Worm (Caenorhabditis elegans) whole organism, mixed stage, embryonic: ENCODE data around the gene nlp-71.

Experiments
- bed-3 ChIP-seq: fragments of 200-800 bp; sonication (Bioruptor generic); optimal IDR thresholded peaks from 3 replicates; lab custom pipeline; 2018; ENCODE audit warnings: mild to moderate bottlenecking, missing genetic modification characterization, moderate library complexity, missing compliant biosample characterization
- blmp-1 ChIP-seq: fragments of 150-350 bp; optimal IDR thresholded peaks from 2 replicates; lab custom pipeline; 2014; ENCODE audit warnings: missing biosample characterization, missing genetic modification characterization
- ceh-39 ChIP-seq: fragments of 150-350 bp; optimal IDR thresholded peaks from 2 replicates; lab custom pipeline; 2014; ENCODE audit warnings: missing biosample characterization, missing genetic modification characterization
- ceh-43 ChIP-seq: fragments of 200-800 bp; sonication (Bioruptor generic); optimal IDR thresholded peaks from 2 replicates; lab custom pipeline; 2018; ENCODE audit warnings: mild to moderate bottlenecking, missing genetic modification characterization, moderate library complexity, missing compliant biosample characterization
- ces-1 ChIP-seq: fragments of 150-350 bp; optimal IDR thresholded peaks from 2 replicates; lab custom pipeline; 2014; ENCODE audit warnings: missing biosample characterization, missing genetic modification reagents, missing genetic modification characterization
- cnd-1 ChIP-seq: fragments of 200-800 bp; sonication (Bioruptor generic); optimal IDR thresholded peaks from 2 replicates; lab custom pipeline; 2018; ENCODE audit warnings: mild to moderate bottlenecking, missing genetic modification characterization, missing compliant biosample characterization
- elt-3 ChIP-seq: fragments of 150-350 bp; optimal IDR thresholded peaks from 2 replicates; lab custom pipeline; 2014; ENCODE audit warnings: missing biosample characterization, missing genetic modification characterization
- flh-1 ChIP-seq: fragments of 200-800 bp; sonication (Bioruptor generic); optimal IDR thresholded peaks from 2 replicates; lab custom pipeline; 2018; ENCODE audit warnings: mild to moderate bottlenecking, missing genetic modification characterization, moderate library complexity, missing compliant biosample characterization
- ham-2 ChIP-seq: fragments of 200-800 bp; sonication (Bioruptor generic); optimal IDR thresholded peaks from 2 replicates; lab custom pipeline; 2018; ENCODE audit warnings: mild to moderate bottlenecking, missing genetic modification characterization, missing compliant biosample characterization
- lsy-2 ChIP-seq: fragments of 150-350 bp; optimal IDR thresholded peaks from 2 replicates; lab custom pipeline; 2014; ENCODE audit warnings: missing biosample characterization, missing genetic modification characterization
- mep-1 ChIP-seq: fragments of 150-350 bp; optimal IDR thresholded peaks from 2 replicates; lab custom pipeline; 2017; ENCODE audit warnings: missing biosample characterization, missing genetic modification reagents, missing genetic modification characterization, inconsistent platforms
- mls-2 ChIP-seq: sonication (generic microtip); optimal IDR thresholded peaks from 2 replicates; lab custom pipeline; 2016; ENCODE audit warnings: mild to moderate bottlenecking, missing genetic modification characterization, moderate library complexity, missing compliant biosample characterization
- nhr-2 ChIP-seq: fragments of 150-350 bp; optimal IDR thresholded peaks from 2 replicates; lab custom pipeline; 2014; ENCODE audit warnings: missing biosample characterization, missing genetic modification characterization
- nhr-237 ChIP-seq: fragments of 150-350 bp; optimal IDR thresholded peaks from 2 replicates; lab custom pipeline; 2014; ENCODE audit warnings: missing biosample characterization, missing genetic modification characterization
- nhr-28 ChIP-seq: fragments of 150-350 bp; optimal IDR thresholded peaks from 2 replicates; lab custom pipeline; 2014; ENCODE audit warnings: missing biosample characterization, missing genetic modification characterization
- nhr-76 ChIP-seq: sonication (generic microtip); optimal IDR thresholded peaks from 2 replicates; lab custom pipeline; 2017; ENCODE audit warnings: missing biosample characterization, missing genetic modification characterization
- sptf-1 ChIP-seq: sonication (generic microtip); optimal IDR thresholded peaks from 2 replicates; lab custom pipeline; 2017; ENCODE audit warnings: mild to moderate bottlenecking, missing genetic modification characterization, moderate library complexity, missing compliant biosample characterization
- unc-39 ChIP-seq: fragments of 150-350 bp; optimal IDR thresholded peaks from 2 replicates; lab custom pipeline; 2014; ENCODE audit warnings: missing biosample characterization, missing genetic modification characterization
- unc-62 ChIP-seq: fragments of 150-350 bp; optimal IDR thresholded peaks from 2 replicates; lab custom pipeline; 2014; ENCODE audit warnings: missing biosample characterization, missing genetic modification reagents, missing genetic modification characterization
- ztf-11 ChIP-seq: fragments of 150-350 bp; optimal IDR thresholded peaks from 2 replicates; lab custom pipeline; 2014; ENCODE audit warnings: missing biosample characterization, missing genetic modification characterization

The nlp-71 gene

DNA sequence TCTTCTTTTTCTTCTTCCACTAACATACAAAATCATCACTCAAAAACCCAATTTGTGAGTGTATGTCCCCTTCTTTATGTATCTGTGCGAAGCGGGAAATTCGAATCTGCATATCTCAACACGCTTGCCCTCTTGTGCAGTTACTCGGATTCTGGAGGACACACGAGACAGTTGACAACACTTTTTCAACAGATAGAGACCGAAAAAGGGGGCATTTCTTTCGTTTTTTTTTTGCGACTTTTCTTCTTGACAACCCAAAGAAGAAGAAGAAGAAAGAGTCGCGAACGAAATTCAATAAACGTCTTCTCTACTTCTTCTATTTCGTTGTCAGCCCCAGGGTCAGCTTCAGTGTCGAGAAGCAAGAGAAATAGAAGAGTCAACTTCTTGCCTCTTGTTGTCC, 47.4 kb downstream of the nlp-71 start:
- TF ChIP-seq ces-1 (GFP tag; lab: Kevin White, UChicago) (peak; percentile 92), ham-2 (GFP tag; lab: Kevin White, UChicago) (no peak)

DNA sequence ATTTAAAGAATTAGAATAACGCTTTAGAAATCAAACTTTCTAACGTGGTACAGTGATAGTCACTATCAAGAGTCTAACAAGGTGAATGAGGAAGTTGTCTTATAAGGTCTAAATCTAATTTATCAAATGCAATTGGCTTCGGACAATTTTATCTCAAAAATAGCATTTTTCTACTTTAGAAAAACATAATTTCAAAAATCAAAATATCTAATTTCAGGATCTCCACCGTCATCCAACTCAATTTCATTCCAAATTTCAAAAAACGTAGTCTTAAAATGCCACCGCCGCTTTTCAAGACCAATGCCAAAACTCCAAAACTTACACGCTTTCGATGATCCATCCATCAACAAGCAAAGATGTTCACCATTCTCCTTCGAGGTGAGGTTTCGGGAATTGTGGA, 48.3 kb downstream of the nlp-71 start, which contains the start of gene Y73B6BL.270:
Gene Y73B6BL.270, plus strand, starts transcription at position 301 of the 400 bp plus-strand sequence.
- no peak for TF ChIP-seq cnd-1 (tag; lab: Kevin White, UChicago)
- no peak for TF ChIP-seq ham-2 (GFP tag; lab: Kevin White, UChicago)
- TF ChIP-seq ceh-39 (tag; lab: Kevin White, UChicago), result no peak
- TF ChIP-seq sptf-1 (tag; lab: Kevin White, UChicago), result no peak
- TF ChIP-seq mep-1 (tag; lab: Kevin White, UChicago), result no peak
- no peak for TF ChIP-seq blmp-1 (tag; lab: Kevin White, UChicago)
- TF ChIP-seq nhr-237, result no peak
- TF ChIP-seq nhr-28 (tag; lab: Kevin White, UChicago), result no peak
- no peak for TF ChIP-seq ztf-11
- TF ChIP-seq unc-62, result no peak
- TF ChIP-seq lsy-2 (tag; lab: Kevin White, UChicago), result no peak
- TF ChIP-seq flh-1 (GFP tag; lab: Kevin White, UChicago), result no peak
- TF ChIP-seq ceh-43 (GFP tag; lab: Kevin White, UChicago), result no peak
- TF ChIP-seq nhr-76 (tag; lab: Kevin White, UChicago), result no peak

DNA sequence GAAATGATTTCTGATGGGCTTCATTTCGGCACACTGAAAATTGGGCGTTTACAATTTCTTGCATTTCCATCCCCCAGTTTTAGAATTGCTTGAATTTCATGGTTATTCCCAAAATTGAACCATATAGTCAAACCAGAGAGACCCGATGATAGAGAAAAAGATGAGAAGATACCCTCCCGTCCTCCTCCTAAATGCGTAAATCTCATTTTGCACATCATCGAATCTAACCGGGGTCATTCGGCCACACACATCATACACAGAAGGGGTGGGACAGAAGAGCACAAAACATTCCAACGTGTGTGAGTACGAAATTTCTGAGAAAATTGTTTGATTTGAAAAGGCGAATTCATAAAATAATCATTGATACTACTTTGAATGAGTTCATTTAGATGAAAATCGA, 49.8 kb downstream of the nlp-71 start:
- TF ChIP-seq flh-1 (GFP tag; lab: Kevin White, UChicago) (no peak), bed-3 (GFP tag; lab: Kevin White, UChicago) (no peak), unc-39 (no peak), lsy-2 (tag; lab: Kevin White, UChicago) (no peak), mls-2 (tag; lab: Kevin White, UChicago) (no peak), elt-3 (tag; lab: Kevin White, UChicago) (no peak), nhr-2 (tag; lab: Kevin White, UChicago) (no peak), nhr-28 (tag; lab: Kevin White, UChicago) (no peak), ces-1 (GFP tag; lab: Kevin White, UChicago) (peak; percentile 89)
- TF ChIP-seq, all 35 proteins: peak for 1

DNA sequence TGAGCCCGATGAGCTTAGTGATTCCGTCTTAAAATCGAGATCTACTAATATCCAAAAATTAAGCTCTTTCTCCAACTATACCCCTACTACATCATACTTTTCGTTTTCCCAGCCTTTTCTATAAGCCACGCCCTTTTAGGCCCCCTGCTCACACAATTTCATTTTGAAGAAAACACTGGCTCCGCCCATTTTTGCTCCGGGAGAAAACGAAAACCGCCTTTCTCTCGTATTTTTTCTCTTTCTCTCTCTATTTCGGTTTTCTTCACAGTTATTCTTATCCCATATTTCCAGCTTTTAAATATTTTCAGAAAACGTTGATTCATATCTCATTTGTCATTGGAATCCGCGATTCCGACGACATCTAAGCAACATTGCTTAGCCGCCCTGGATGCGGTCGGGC, 51.7 kb downstream of the nlp-71 start, which contains the start of gene Y73B6BL.47:
Gene Y73B6BL.47, plus strand, starts transcription at position 301 of the 400 bp plus-strand sequence.
- TF ChIP-seq sptf-1 (tag; lab: Kevin White, UChicago) (no peak), ces-1 (GFP tag; lab: Kevin White, UChicago) (peak; percentile 12), ham-2 (GFP tag; lab: Kevin White, UChicago) (no peak)
